Worm (Caenorhabditis elegans) whole organism, L3 larva: ENCODE results near the gene vps-53.

ENCODE experiments used
- R02D3.7 ChIP-seq: fragments of 150-350 bp; optimal IDR thresholded peaks from 2 replicates; lab custom pipeline; 2014; ENCODE audit warnings: missing biosample characterization, missing genetic modification characterization
- ZK546.5 ChIP-seq: sonication (generic microtip); optimal IDR thresholded peaks from 2 replicates; lab custom pipeline; 2017; ENCODE audit warnings: missing biosample characterization, missing genetic modification characterization
- ama-1 ChIP-seq: fragments of 150-350 bp; optimal IDR thresholded peaks from 2 replicates; lab custom pipeline; 2018
- ceh-16 ChIP-seq: sonication (generic microtip); optimal IDR thresholded peaks from 2 replicates; lab custom pipeline; 2017; ENCODE audit warnings: missing biosample characterization, missing genetic modification characterization
- ceh-28 ChIP-seq: fragments of 150-350 bp; optimal IDR thresholded peaks from 2 replicates; lab custom pipeline; 2014; ENCODE audit warnings: missing biosample characterization, missing genetic modification reagents, missing genetic modification characterization
- ceh-82 ChIP-seq: fragments of 150-350 bp; optimal IDR thresholded peaks from 2 replicates; lab custom pipeline; 2014; ENCODE audit warnings: missing biosample characterization, missing genetic modification characterization
- ceh-9 ChIP-seq: sonication (generic microtip); optimal IDR thresholded peaks from 2 replicates; lab custom pipeline; 2018; ENCODE audit warnings: missing biosample characterization, missing genetic modification characterization
- egl-27 ChIP-seq: sonication (generic microtip); optimal IDR thresholded peaks from 4 replicates; lab custom pipeline; 2017; ENCODE audit warnings: missing biosample characterization, missing genetic modification reagents, missing genetic modification characterization
- egl-5 ChIP-seq: fragments of 150-350 bp; optimal IDR thresholded peaks from 2 replicates; lab custom pipeline; 2017; ENCODE audit warnings: missing biosample characterization, missing genetic modification reagents, missing genetic modification characterization, inconsistent platforms
- elt-1 ChIP-seq: fragments of 150-350 bp; optimal IDR thresholded peaks from 2 replicates; lab custom pipeline; 2014; ENCODE audit warnings: missing biosample characterization, missing genetic modification characterization
- elt-2 ChIP-seq: sonication (generic microtip); optimal IDR thresholded peaks from 2 replicates; lab custom pipeline; 2016; ENCODE audit warnings: missing genetic modification reagents, mild to moderate bottlenecking, missing genetic modification characterization, missing compliant biosample characterization
- elt-3 ChIP-seq, 3 experiments: fragments of 150-350 bp in 1 of 3; sonication (generic microtip) in 2 of 3; optimal IDR thresholded peaks; 2 replicates in 2 of 3; 4 replicates in 1 of 3; lab custom pipeline; 2014 to 2017; ENCODE audit warnings: missing biosample characterization in 3 of 3, missing genetic modification characterization in 3 of 3
- eor-1 ChIP-seq, 2 experiments: fragments of 150-350 bp; optimal IDR thresholded peaks; 2 replicates each; lab custom pipeline; 2014 to 2018; ENCODE audit warnings: missing biosample characterization in 2 of 2, missing genetic modification characterization in 2 of 2
- fkh-10 ChIP-seq: sonication (generic microtip); optimal IDR thresholded peaks from 2 replicates; lab custom pipeline; 2017; ENCODE audit warnings: missing biosample characterization, missing genetic modification reagents, missing genetic modification characterization
- fos-1 ChIP-seq: fragments of 150-350 bp; optimal IDR thresholded peaks from 2 replicates; lab custom pipeline; 2014; ENCODE audit warnings: missing biosample characterization, missing genetic modification characterization
- hmg-11 ChIP-seq: sonication (generic microtip); optimal IDR thresholded peaks from 2 replicates; lab custom pipeline; 2016; ENCODE audit warnings: missing genetic modification characterization, missing compliant biosample characterization
- jun-1 ChIP-seq: fragments of 150-350 bp; optimal IDR thresholded peaks from 2 replicates; lab custom pipeline; 2014; ENCODE audit warnings: missing biosample characterization, missing genetic modification reagents, missing genetic modification characterization
- lin-39 ChIP-seq: fragments of 150-350 bp; optimal IDR thresholded peaks from 2 replicates; lab custom pipeline; 2018; ENCODE audit warnings: missing biosample characterization, missing genetic modification reagents, missing genetic modification characterization
- lsy-12 ChIP-seq: sonication (generic microtip); optimal IDR thresholded peaks from 2 replicates; lab custom pipeline; 2016; ENCODE audit warnings: mild to moderate bottlenecking, missing genetic modification characterization, missing compliant biosample characterization
- mdl-1 ChIP-seq: fragments of 150-350 bp; optimal IDR thresholded peaks from 2 replicates; lab custom pipeline; 2014; ENCODE audit warnings: missing biosample characterization, missing genetic modification characterization
- mml-1 ChIP-seq: fragments of 150-350 bp; sonication (generic microtip); optimal IDR thresholded peaks from 3 replicates; lab custom pipeline; 2014; ENCODE audit warnings: missing biosample characterization, missing genetic modification characterization
- nhr-12 ChIP-seq: fragments of 150-350 bp; optimal IDR thresholded peaks from 2 replicates; lab custom pipeline; 2014; ENCODE audit warnings: missing biosample characterization, missing genetic modification characterization
- nhr-23 ChIP-seq: fragments of 150-350 bp; optimal IDR thresholded peaks from 2 replicates; lab custom pipeline; 2014; ENCODE audit warnings: missing biosample characterization, missing genetic modification reagents, missing genetic modification characterization
- nhr-25 ChIP-seq: sonication (generic microtip); optimal IDR thresholded peaks from 2 replicates; lab custom pipeline; 2017; ENCODE audit warnings: missing biosample characterization, missing genetic modification characterization
- nhr-28 ChIP-seq: fragments of 150-350 bp; optimal IDR thresholded peaks from 2 replicates; lab custom pipeline; 2014; ENCODE audit warnings: missing biosample characterization, missing genetic modification characterization
- nhr-43 ChIP-seq: sonication (generic microtip); optimal IDR thresholded peaks from 2 replicates; lab custom pipeline; 2016; ENCODE audit warnings: mild to moderate bottlenecking, missing genetic modification characterization, missing compliant biosample characterization; ENCODE audit not compliant: poor library complexity, severe bottlenecking
- nhr-67 ChIP-seq: fragments of 150-350 bp; optimal IDR thresholded peaks from 2 replicates; lab custom pipeline; 2014; ENCODE audit warnings: missing biosample characterization, missing genetic modification characterization
- nhr-76 ChIP-seq: fragments of 150-350 bp; sonication (generic microtip); optimal IDR thresholded peaks from 5 replicates; lab custom pipeline; 2014; ENCODE audit warnings: missing biosample characterization, missing genetic modification characterization
- nhr-77 ChIP-seq: fragments of 150-350 bp; optimal IDR thresholded peaks from 2 replicates; lab custom pipeline; 2014; ENCODE audit warnings: missing biosample characterization, missing genetic modification characterization
- pqm-1 ChIP-seq: fragments of 150-350 bp; optimal IDR thresholded peaks from 2 replicates; lab custom pipeline; 2017; ENCODE audit warnings: missing biosample characterization, missing genetic modification characterization, inconsistent platforms
- sea-2 ChIP-seq: fragments of 150-350 bp; sonication (generic microtip); optimal IDR thresholded peaks from 4 replicates; lab custom pipeline; 2014; ENCODE audit warnings: missing biosample characterization, missing genetic modification reagents, missing genetic modification characterization
- skn-1 ChIP-seq: fragments of 150-350 bp; optimal IDR thresholded peaks from 2 replicates; lab custom pipeline; 2014; ENCODE audit warnings: missing biosample characterization, missing genetic modification characterization
- snpc-4 ChIP-seq: fragments of 150-350 bp; optimal IDR thresholded peaks from 2 replicates; lab custom pipeline; 2014; ENCODE audit warnings: missing biosample characterization, missing genetic modification characterization
- tbx-2 ChIP-seq: sonication (generic microtip); optimal IDR thresholded peaks from 2 replicates; lab custom pipeline; 2016; ENCODE audit warnings: mild to moderate bottlenecking, missing genetic modification characterization, missing compliant biosample characterization
- unc-39 ChIP-seq: sonication (generic microtip); optimal IDR thresholded peaks from 4 replicates; lab custom pipeline; 2017; ENCODE audit warnings: missing biosample characterization, missing genetic modification characterization
- unc-62 ChIP-seq: fragments of 150-350 bp; sonication (generic microtip); optimal IDR thresholded peaks from 4 replicates; lab custom pipeline; 2014; ENCODE audit warnings: missing biosample characterization, missing genetic modification reagents, missing genetic modification characterization
- zag-1 ChIP-seq: fragments of 150-350 bp; optimal IDR thresholded peaks from 2 replicates; lab custom pipeline; 2014; ENCODE audit warnings: missing biosample characterization, missing genetic modification characterization
- ztf-4 ChIP-seq: fragments of 150-350 bp; optimal IDR thresholded peaks from 2 replicates; lab custom pipeline; 2014; ENCODE audit warnings: missing biosample characterization, missing genetic modification characterization

Gene vps-53

ce11 chrIII:9764718-9765117 is 7.4 kb upstream of the vps-53 start:
- no peak for TF ChIP-seq egl-27 (tag; lab: Kevin White, UChicago)
- no peak for TF ChIP-seq skn-1
- no peak for TF ChIP-seq nhr-77 (tag; lab: Kevin White, UChicago)
- no peak for TF ChIP-seq nhr-25
- no peak for TF ChIP-seq sea-2 (GFP tag; lab: Kevin White, UChicago)
- TF ChIP-seq eor-1 (tag; optimal IDR thresholded peaks at IDR 0.05; lab: Kevin White, UChicago) = no peak
- peak; percentile 1 for TF ChIP-seq lin-39 (tag; lab: Kevin White, UChicago)
- TF ChIP-seq ama-1 (lab: Kevin White, UChicago) = peak; percentile 29
- TF ChIP-seq hmg-11 = peak; percentile 10
- no peak for TF ChIP-seq mdl-1 (tag; lab: Kevin White, UChicago)

ce11 chrIII:9762093-9762748 is 4.9 kb upstream of the vps-53 start, which contains the start of gene gcc-2:
TSS of gene gcc-2 (minus strand) at chrIII:9762143.
- TF ChIP-seq skn-1 (no peak), nhr-23 (tag; lab: Kevin White, UChicago) (no peak), R02D3.7 (tag; lab: Kevin White, UChicago) (no peak), snpc-4 (no peak), egl-5 (no peak), unc-62 (GFP tag; lab: Kevin White, UChicago) (no peak), nhr-67 (no peak), mdl-1 (tag; lab: Kevin White, UChicago) (no peak), lin-39 (tag; lab: Kevin White, UChicago) (no peak), ceh-16 (tag; lab: Kevin White, UChicago) (no peak), ztf-4 (tag; lab: Kevin White, UChicago) (no peak), jun-1 (tag; lab: Kevin White, UChicago) (no peak), eor-1 (tag; optimal IDR thresholded peaks at IDR 0.05; lab: Kevin White, UChicago) (no peak), fos-1 (tag; lab: Kevin White, UChicago) (no peak), elt-1 (tag; lab: Kevin White, UChicago) (no peak), lsy-12 (no peak), ZK546.5 (tag; lab: Kevin White, UChicago) (no peak), ama-1 (lab: Kevin White, UChicago) (no peak)

ce11 chrIII:9760184-9760583 is 2.9 kb upstream of the vps-53 start:
- TF ChIP-seq egl-27 (tag; lab: Kevin White, UChicago) = no peak
- no peak for TF ChIP-seq fkh-10 (GFP tag; lab: Kevin White, UChicago)
- TF ChIP-seq jun-1 (tag; lab: Kevin White, UChicago) = no peak
- no peak for TF ChIP-seq mdl-1 (tag; lab: Kevin White, UChicago)
- TF ChIP-seq ceh-28 = no peak
- no peak for TF ChIP-seq ceh-9 (tag; lab: Kevin White, UChicago)
- no peak for TF ChIP-seq tbx-2 (tag; lab: Kevin White, UChicago)
- TF ChIP-seq pqm-1 = no peak
- TF ChIP-seq nhr-25 = no peak
- TF ChIP-seq R02D3.7 (tag; lab: Kevin White, UChicago) = no peak
- TF ChIP-seq nhr-43 = no peak
- TF ChIP-seq elt-2 (tag; lab: Kevin White, UChicago) = no peak
- no peak for TF ChIP-seq egl-5
- no peak for TF ChIP-seq snpc-4
- no peak for TF ChIP-seq zag-1
- no peak for TF ChIP-seq elt-1 (tag; lab: Kevin White, UChicago)
- TF ChIP-seq mml-1 (tag; lab: Kevin White, UChicago) = no peak
- no peak for TF ChIP-seq nhr-67

ce11 chrIII:9758848-9759247 is 1.5 kb upstream of the vps-53 start, which contains the start of gene rmd-1:
TSS of gene rmd-1 (plus strand) at chrIII:9759094.
- TF ChIP-seq lin-39 (tag; lab: Kevin White, UChicago) = no peak
- no peak for TF ChIP-seq unc-39 (tag; lab: Kevin White, UChicago)
- no peak for TF ChIP-seq nhr-43
- no peak for TF ChIP-seq mdl-1 (tag; lab: Kevin White, UChicago)
- no peak for TF ChIP-seq elt-3 (tag; optimal IDR thresholded peaks at IDR 0.05; lab: Kevin White, UChicago)
- TF ChIP-seq nhr-67 = no peak
- TF ChIP-seq nhr-28 = no peak
- TF ChIP-seq nhr-76 = no peak
- no peak for TF ChIP-seq ztf-4 (tag; lab: Kevin White, UChicago)
- TF ChIP-seq ama-1 (lab: Kevin White, UChicago) = no peak
- no peak for TF ChIP-seq ceh-28
- no peak for TF ChIP-seq ceh-82
- no peak for TF ChIP-seq lsy-12
- TF ChIP-seq nhr-12 = no peak
- TF ChIP-seq, all 47 proteins: peak for 0
